Worm (Caenorhabditis elegans): ENCODE measurements around the gene clec-189.

- no peak for TF ChIP-seq ceh-36 (tag; optimal IDR thresholded peaks at IDR 0.05)
- no peak for TF ChIP-seq flt-1 (GFP tag; IDR thresholded peaks at IDR 0.05)
Observed at ce11 chrIV:15114324-15114723, 6.3 kb upstream of the clec-189 start, which contains the start of gene M199.135.
